Worm (Caenorhabditis elegans): ENCODE measurements around the gene rnf-113.

ce11 chrIII:10708484-10708883, 49.0 kb downstream of the rnf-113 start:
- TF ChIP-seq zag-1 (tag; optimal IDR thresholded peaks at IDR 0.05) = no peak
- TF ChIP-seq nhr-12 (tag; optimal IDR thresholded peaks at IDR 0.05) = no peak
